Worm (Caenorhabditis elegans) whole organism, L4 larva: ENCODE measurements around the gene ksr-1.

Source experiments
- F26F4.8 ChIP-seq: fragments of 200-800 bp; sonication (Bioruptor generic); conservative IDR thresholded peaks from 2 replicates; pipeline ENCODE4 v1.3.6; 2022; ENCODE audit warnings: missing genetic modification characterization, missing compliant biosample characterization
- F49E8.2 ChIP-seq: sonication (generic microtip); optimal IDR thresholded peaks from 2 replicates; lab custom pipeline; 2016; ENCODE audit warnings: missing compliant biosample characterization, mild to moderate bottlenecking, missing genetic modification characterization, borderline replicate concordance
- R02D3.7 ChIP-seq: fragments of 150-350 bp; sonication (generic microtip); optimal IDR thresholded peaks from 3 replicates; lab custom pipeline; 2014; ENCODE audit warnings: missing biosample characterization, missing genetic modification characterization
- Y5F2A.4 ChIP-seq: fragments of 200-800 bp; sonication (Bioruptor generic); optimal IDR thresholded peaks from 2 replicates; lab custom pipeline; 2018; ENCODE audit warnings: mild to moderate bottlenecking, missing genetic modification characterization, missing compliant biosample characterization
- ZK546.5 ChIP-seq, 2 experiments: sonication (generic microtip); optimal IDR thresholded peaks; 2 replicates each; lab custom pipeline; 2017; ENCODE audit warnings: missing biosample characterization in 2 of 2, missing genetic modification characterization in 2 of 2
- ceh-20 ChIP-seq: fragments of 200-800 bp; sonication (Bioruptor generic); IDR thresholded peaks from 2 replicates; pipeline ENCODE4 v1.3.6; 2022; ENCODE audit warnings: missing genetic modification reagents, missing genetic modification characterization, missing compliant biosample characterization
- ces-1 ChIP-seq: fragments of 150-350 bp; sonication (generic microtip); optimal IDR thresholded peaks from 4 replicates; lab custom pipeline; 2014; ENCODE audit warnings: missing biosample characterization, missing genetic modification reagents, missing genetic modification characterization
- cey-2 ChIP-seq: sonication (generic microtip); optimal IDR thresholded peaks from 3 replicates; lab custom pipeline; 2017; ENCODE audit warnings: missing genetic modification characterization, mild to moderate bottlenecking, missing compliant biosample characterization, antibody characterized with exemption, borderline replicate concordance; ENCODE audit not compliant: insufficient read depth
- ctbp-1 ChIP-seq: fragments of 200-800 bp; sonication (Bioruptor generic); IDR thresholded peaks from 2 replicates; pipeline ENCODE4 v1.3.6; 2022; ENCODE audit warnings: missing genetic modification reagents, missing genetic modification characterization, missing compliant biosample characterization
- daf-16 ChIP-seq, 3 experiments: sonication (generic microtip); optimal IDR thresholded peaks; 2 replicates each; lab custom pipeline; 2016 to 2017; ENCODE audit warnings: missing genetic modification characterization in 3 of 3, missing genetic modification reagents in 3 of 3, mild to moderate bottlenecking in 2 of 3, missing compliant biosample characterization in 2 of 3, missing biosample characterization in 1 of 3, moderate library complexity in 1 of 3
- daf-8 ChIP-seq: fragments of 200-800 bp; sonication (Bioruptor generic); IDR thresholded peaks from 2 replicates; pipeline ENCODE4 v1.3.6; 2022; ENCODE audit warnings: missing genetic modification characterization, missing compliant biosample characterization
- dmd-8 ChIP-seq: fragments of 200-800 bp; sonication (Bioruptor generic); IDR thresholded peaks from 2 replicates; pipeline ENCODE4 v1.3.6; 2022; ENCODE audit warnings: missing genetic modification characterization, missing compliant biosample characterization
- dve-1 ChIP-seq: sonication (generic microtip); optimal IDR thresholded peaks from 2 replicates; lab custom pipeline; 2017; ENCODE audit warnings: antibody characterized with exemption, mild to moderate bottlenecking, missing genetic modification characterization, missing compliant biosample characterization; ENCODE audit not compliant: insufficient read depth
- egl-27 ChIP-seq: sonication (generic microtip); optimal IDR thresholded peaks from 3 replicates; lab custom pipeline; 2017; ENCODE audit warnings: missing biosample characterization, missing genetic modification reagents, missing genetic modification characterization
- fkh-10 ChIP-seq: fragments of 150-350 bp; optimal IDR thresholded peaks from 2 replicates; lab custom pipeline; 2014; ENCODE audit warnings: missing biosample characterization, missing genetic modification reagents, missing genetic modification characterization
- hmg-1.1 ChIP-seq: fragments of 200-800 bp; sonication (Bioruptor generic); IDR thresholded peaks from 2 replicates; pipeline ENCODE4 v1.3.6; 2022; ENCODE audit warnings: missing genetic modification reagents, missing genetic modification characterization, missing compliant biosample characterization
- lim-7 ChIP-seq: fragments of 200-800 bp; sonication (Bioruptor generic); IDR thresholded peaks from 2 replicates; pipeline ENCODE4 v1.3.6; 2022; ENCODE audit warnings: missing genetic modification characterization, missing compliant biosample characterization
- lin-1 ChIP-seq: fragments of 200-800 bp; sonication (Bioruptor generic); IDR thresholded peaks from 2 replicates; pipeline ENCODE4 v1.3.6; 2022; ENCODE audit warnings: missing genetic modification reagents, missing genetic modification characterization, missing compliant biosample characterization
- lin-15B ChIP-seq: fragments of 150-350 bp; sonication (generic microtip); optimal IDR thresholded peaks from 3 replicates; lab custom pipeline; 2014; ENCODE audit warnings: missing biosample characterization, missing genetic modification characterization
- lin-39 ChIP-seq: fragments of 150-350 bp; optimal IDR thresholded peaks from 2 replicates; lab custom pipeline; 2014; ENCODE audit warnings: missing biosample characterization, missing genetic modification reagents, missing genetic modification characterization
- lir-3 ChIP-seq: sonication (generic microtip); optimal IDR thresholded peaks from 2 replicates; lab custom pipeline; 2016; ENCODE audit warnings: mild to moderate bottlenecking, missing genetic modification characterization, missing compliant biosample characterization
- lsy-2 ChIP-seq, 2 experiments: fragments of 150-350 bp in 1 of 2; sonication (generic microtip) in 1 of 2; optimal IDR thresholded peaks; 2 replicates each; lab custom pipeline; 2014 to 2017; ENCODE audit warnings: missing biosample characterization in 2 of 2, missing genetic modification characterization in 2 of 2
- madf-5 ChIP-seq, 2 experiments: fragments of 200-800 bp; sonication (Bioruptor generic); IDR thresholded peaks; 2 replicates each; pipeline ENCODE4 v1.3.6; 2022; ENCODE audit warnings: missing compliant biosample characterization in 2 of 2, missing genetic modification characterization in 2 of 2
- mdt-29 ChIP-seq: fragments of 200-800 bp; sonication (Bioruptor generic); IDR thresholded peaks from 2 replicates; pipeline ENCODE4 v1.3.6; 2022; ENCODE audit warnings: missing genetic modification reagents, missing genetic modification characterization, missing compliant biosample characterization
- mes-2 ChIP-seq: sonication (generic microtip); optimal IDR thresholded peaks from 2 replicates; lab custom pipeline; 2016; ENCODE audit warnings: missing genotype, mild to moderate bottlenecking, missing genetic modification characterization, missing compliant biosample characterization; ENCODE audit not compliant: poor library complexity, severe bottlenecking
- mxl-3 ChIP-seq: fragments of 200-800 bp; sonication (Bioruptor generic); optimal IDR thresholded peaks from 2 replicates; lab custom pipeline; 2018; ENCODE audit warnings: mild to moderate bottlenecking, missing genetic modification characterization, missing compliant biosample characterization
- nhr-10 ChIP-seq: fragments of 150-350 bp; optimal IDR thresholded peaks from 2 replicates; lab custom pipeline; 2014; ENCODE audit warnings: missing biosample characterization, missing genetic modification characterization
- nhr-102 ChIP-seq: sonication (generic microtip); optimal IDR thresholded peaks from 2 replicates; lab custom pipeline; 2016; ENCODE audit warnings: mild to moderate bottlenecking, missing genetic modification characterization, moderate library complexity, missing compliant biosample characterization
- nhr-11 ChIP-seq: fragments of 150-350 bp; optimal IDR thresholded peaks from 2 replicates; lab custom pipeline; 2014; ENCODE audit warnings: missing biosample characterization, missing genetic modification characterization
- nhr-237 ChIP-seq: sonication (generic microtip); optimal IDR thresholded peaks from 2 replicates; lab custom pipeline; 2017; ENCODE audit warnings: missing biosample characterization, missing genetic modification characterization
- nhr-25 ChIP-seq: sonication (generic microtip); optimal IDR thresholded peaks from 2 replicates; lab custom pipeline; 2017; ENCODE audit warnings: missing genetic modification characterization, mild to moderate bottlenecking, missing compliant biosample characterization, antibody characterized with exemption, moderate library complexity, borderline replicate concordance; ENCODE audit not compliant: insufficient read depth
- nhr-28 ChIP-seq: fragments of 150-350 bp; optimal IDR thresholded peaks from 2 replicates; lab custom pipeline; 2014; ENCODE audit warnings: missing biosample characterization, missing genetic modification characterization
- nhr-41 ChIP-seq: fragments of 200-800 bp; sonication (Bioruptor generic); IDR thresholded peaks from 2 replicates; pipeline ENCODE4 v1.3.6; 2022; ENCODE audit warnings: missing genetic modification reagents, missing genetic modification characterization, missing compliant biosample characterization
- nhr-48 ChIP-seq: sonication (generic microtip); optimal IDR thresholded peaks from 2 replicates; lab custom pipeline; 2016; ENCODE audit warnings: mild to moderate bottlenecking, missing genetic modification characterization, missing compliant biosample characterization
- nhr-6 ChIP-seq: fragments of 150-350 bp; optimal IDR thresholded peaks from 2 replicates; lab custom pipeline; 2014; ENCODE audit warnings: missing biosample characterization, missing genetic modification characterization
- nhr-76 ChIP-seq: fragments of 150-350 bp; optimal IDR thresholded peaks from 2 replicates; lab custom pipeline; 2014; ENCODE audit warnings: missing biosample characterization, missing genetic modification characterization
- php-3 ChIP-seq: fragments of 200-800 bp; sonication (Bioruptor generic); IDR thresholded peaks from 2 replicates; pipeline ENCODE4 v1.3.6; 2022; ENCODE audit warnings: missing genetic modification reagents, missing genetic modification characterization, missing compliant biosample characterization
- saeg-2 ChIP-seq: fragments of 200-800 bp; sonication (Bioruptor generic); IDR thresholded peaks from 2 replicates; pipeline ENCODE4 v1.3.6; 2022; ENCODE audit warnings: missing genetic modification reagents, missing genetic modification characterization, missing compliant biosample characterization
- sdz-12 ChIP-seq: fragments of 200-800 bp; sonication (Bioruptor generic); optimal IDR thresholded peaks from 2 replicates; lab custom pipeline; 2018; ENCODE audit warnings: mild to moderate bottlenecking, missing genetic modification characterization, missing compliant biosample characterization
- skn-1 ChIP-seq: fragments of 150-350 bp; optimal IDR thresholded peaks from 2 replicates; lab custom pipeline; 2014; ENCODE audit warnings: missing biosample characterization, missing genetic modification characterization
- snpc-1.2 ChIP-seq: fragments of 200-800 bp; sonication (Bioruptor generic); IDR thresholded peaks from 2 replicates; pipeline ENCODE4 v1.3.6; 2022; ENCODE audit warnings: missing genetic modification reagents, missing genetic modification characterization, missing compliant biosample characterization
- snpc-4 ChIP-seq: fragments of 150-350 bp; optimal IDR thresholded peaks from 2 replicates; lab custom pipeline; 2014; ENCODE audit warnings: missing biosample characterization, missing genetic modification characterization
- spr-1 ChIP-seq: sonication (generic microtip); optimal IDR thresholded peaks from 2 replicates; lab custom pipeline; 2016; ENCODE audit warnings: mild to moderate bottlenecking, missing genetic modification characterization, missing compliant biosample characterization
- spr-3 ChIP-seq: fragments of 200-800 bp; sonication (Bioruptor generic); optimal IDR thresholded peaks from 2 replicates; lab custom pipeline; 2018; ENCODE audit warnings: mild to moderate bottlenecking, missing genetic modification characterization, missing compliant biosample characterization
- tag-97 ChIP-seq: fragments of 200-800 bp; sonication (Bioruptor generic); IDR thresholded peaks from 2 replicates; pipeline ENCODE4 v1.3.6; 2022; ENCODE audit warnings: missing genetic modification characterization, missing compliant biosample characterization
- unc-39 ChIP-seq: sonication (generic microtip); optimal IDR thresholded peaks from 2 replicates; lab custom pipeline; 2017; ENCODE audit warnings: missing biosample characterization, missing genetic modification characterization
- vab-7 ChIP-seq: fragments of 200-800 bp; sonication (Bioruptor generic); IDR thresholded peaks from 2 replicates; pipeline ENCODE4 v1.3.6; 2022; ENCODE audit warnings: missing genetic modification reagents, missing genetic modification characterization, missing compliant biosample characterization
- zag-1 ChIP-seq: fragments of 150-350 bp; optimal IDR thresholded peaks from 2 replicates; lab custom pipeline; 2014; ENCODE audit warnings: missing biosample characterization, missing genetic modification characterization
- zfp-2 ChIP-seq: sonication (generic microtip); optimal IDR thresholded peaks from 2 replicates; lab custom pipeline; 2016; ENCODE audit warnings: mild to moderate bottlenecking, missing genetic modification characterization, missing compliant biosample characterization
- zip-2 ChIP-seq: fragments of 150-350 bp; optimal IDR thresholded peaks from 2 replicates; lab custom pipeline; 2014; ENCODE audit warnings: missing biosample characterization, missing genetic modification characterization
- ztf-11 ChIP-seq: fragments of 150-350 bp; optimal IDR thresholded peaks from 2 replicates; lab custom pipeline; 2014; ENCODE audit warnings: missing biosample characterization, missing genetic modification characterization

The ksr-1 gene

DNA sequence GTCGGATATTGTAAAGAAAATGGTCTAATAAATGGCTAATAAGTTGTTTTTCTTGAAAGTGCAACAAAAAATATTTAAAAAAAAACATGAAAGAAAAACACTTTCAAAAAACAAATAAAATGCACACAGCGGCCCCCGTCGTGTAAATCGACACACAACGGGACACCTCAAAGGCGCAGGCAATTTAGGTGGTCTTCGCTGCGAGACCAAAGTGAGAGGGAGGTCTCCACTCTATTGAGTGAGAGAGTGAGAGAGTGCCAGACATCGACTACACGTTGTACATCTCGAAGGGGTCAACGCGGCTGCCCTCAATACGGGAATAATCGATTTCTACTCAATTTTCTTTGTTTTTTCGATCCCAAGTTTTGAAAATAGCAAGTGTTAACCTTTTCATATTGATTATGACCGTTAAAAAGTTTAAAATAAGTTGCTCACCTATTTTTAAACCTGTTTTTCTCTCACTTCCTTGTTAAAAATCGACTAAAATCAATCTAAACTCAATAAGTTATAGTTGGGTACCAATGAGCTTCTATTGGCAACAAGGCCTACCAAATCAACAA lies 11.9 kb downstream of the ksr-1 start, which contains the start of gene sec-16A.2:
Gene sec-16A.2 (plus strand): TSS at position 510 of the 560 bp plus-strand sequence.
- TF ChIP-seq R02D3.7 (no peak), nhr-25 (tag; lab: Kevin White, UChicago) (peak; percentile 13), ztf-11 (no peak), ces-1 (GFP tag; lab: Kevin White, UChicago) (no peak), dmd-8 (GFP tag; lab: Robert Waterston, UW) (no peak), nhr-76 (tag; lab: Kevin White, UChicago) (no peak), mxl-3 (peak; percentile 79), ctbp-1 (GFP tag; lab: Robert Waterston, UW) (peak; percentile 48; the same call in 1 of the 2 replicates), skn-1 (tag; lab: Kevin White, UChicago) (no peak), tag-97 (GFP tag; lab: Robert Waterston, UW) (no peak), zip-2 (tag; lab: Kevin White, UChicago) (no peak), php-3 (GFP tag; lab: Robert Waterston, UW) (no peak), daf-16 (GFP tag; optimal IDR thresholded peaks at IDR 0.05; lab: Kevin White, UChicago) (peak in 1 of 2 experiments; percentile 38), daf-16 (tag; optimal IDR thresholded peaks at IDR 0.05; lab: Kevin White, UChicago) (peak; percentile 33), F26F4.8 (GFP tag; lab: Robert Waterston, UW) (no peak), lin-1 (no peak), ZK546.5 (tag; optimal IDR thresholded peaks at IDR 0.05; lab: Kevin White, UChicago) (no peak), lin-39 (tag; lab: Kevin White, UChicago) (no peak), nhr-102 (tag; lab: Kevin White, UChicago) (no peak), nhr-11 (tag; lab: Kevin White, UChicago) (peak; percentile 46), snpc-1.2 (GFP tag; lab: Robert Waterston, UW) (no peak), spr-3 (no peak), lsy-2 (tag; optimal IDR thresholded peaks at IDR 0.05; lab: Kevin White, UChicago) (peak in 1 of 2 experiments; percentile 79), Y5F2A.4 (GFP tag; lab: Kevin White, UChicago) (no peak), nhr-48 (tag; lab: Kevin White, UChicago) (no peak), nhr-41 (GFP tag; lab: Robert Waterston, UW) (no peak), cey-2 (tag; lab: Kevin White, UChicago) (no peak), mdt-29 (GFP tag; lab: Robert Waterston, UW) (no peak), spr-1 (tag; lab: Kevin White, UChicago) (no peak), hmg-1.1 (GFP tag; lab: Robert Waterston, UW) (peak; percentile 79), nhr-28 (peak; percentile 62), nhr-10 (tag; lab: Kevin White, UChicago) (no peak), vab-7 (GFP tag; lab: Robert Waterston, UW) (no peak), saeg-2 (GFP tag; lab: Robert Waterston, UW) (no peak), mes-2 (tag; lab: Kevin White, UChicago) (peak; percentile 75), nhr-237 (tag; lab: Kevin White, UChicago) (no peak), nhr-6 (tag; lab: Kevin White, UChicago) (peak; percentile 92), ceh-20 (no peak), zfp-2 (tag; lab: Kevin White, UChicago) (no peak), zag-1 (no peak), dve-1 (tag; lab: Kevin White, UChicago) (peak; percentile 62), egl-27 (tag; lab: Kevin White, UChicago) (no peak), unc-39 (tag; lab: Kevin White, UChicago) (no peak), sdz-12 (GFP tag; lab: Kevin White, UChicago) (no peak), madf-5 (GFP tag; IDR thresholded peaks at IDR 0.05; lab: Robert Waterston, UW) (no peak), fkh-10 (GFP tag; lab: Kevin White, UChicago) (peak; percentile 23), snpc-4 (tag; lab: Kevin White, UChicago) (no peak), lir-3 (no peak), lin-15B (tag; lab: Kevin White, UChicago) (no peak), F49E8.2 (no peak), daf-8 (GFP tag; lab: Robert Waterston, UW) (no peak), lim-7 (GFP tag; lab: Robert Waterston, UW) (no peak)
